Worm (Caenorhabditis elegans): ENCODE measurements around the gene F54D8.10.

F54D8.10 gene

DNA sequence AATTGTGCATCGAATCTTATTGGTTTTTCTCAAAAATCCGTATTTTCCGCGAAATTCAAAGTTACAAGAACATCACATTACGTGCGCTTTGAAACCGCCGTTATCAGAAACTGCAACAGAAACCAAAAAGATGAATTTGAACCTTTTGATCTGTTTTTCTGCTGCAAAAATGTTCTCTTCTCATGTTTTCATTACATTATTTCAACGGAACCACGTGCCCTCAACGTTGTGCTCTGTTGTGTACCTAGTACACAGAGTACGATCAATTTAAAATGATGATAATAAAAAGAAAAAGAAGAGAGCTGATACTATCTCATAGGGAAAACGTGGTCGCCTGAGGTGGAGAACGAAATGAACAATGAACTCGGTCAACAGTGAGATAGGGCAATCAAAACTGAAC is 16.5 kb upstream of the F54D8.10 start (continued):
- TF ChIP-seq dpl-1 (GFP tag; optimal IDR thresholded peaks at IDR 0.05): peak in 2 of 3 experiments; percentile 36 to 56
- TF ChIP-seq mep-1 (tag; optimal IDR thresholded peaks at IDR 0.05): peak; percentile 43
- peak; percentile 68 for TF ChIP-seq C16A3.4 (tag; optimal IDR thresholded peaks at IDR 0.05)
- peak in 3 of 6 experiments; percentile 18 to 95 (median 72) for TF ChIP-seq elt-3 (tag; optimal IDR thresholded peaks at IDR 0.05)
- peak; percentile 46 to 60 for TF ChIP-seq lsy-2 (tag; optimal IDR thresholded peaks at IDR 0.05)
- no peak for TF ChIP-seq isw-1 (GFP tag; IDR thresholded peaks at IDR 0.05)
- peak; percentile 23 for TF ChIP-seq xbp-1 (tag; optimal IDR thresholded peaks at IDR 0.05)
- peak in 1 of 2 experiments; percentile 97 for TF ChIP-seq mdl-1 (tag; optimal IDR thresholded peaks at IDR 0.05)
- TF ChIP-seq unc-130 (tag; optimal IDR thresholded peaks at IDR 0.05): peak; percentile 90
- peak; percentile 90 for TF ChIP-seq skn-1 (tag; optimal IDR thresholded peaks at IDR 0.05)
- TF ChIP-seq C34B4.2 (tag; optimal IDR thresholded peaks at IDR 0.05): no peak
- no peak for TF ChIP-seq aha-1 (tag; optimal IDR thresholded peaks at IDR 0.05)
- peak in 1 of 3 experiments; percentile 11 for TF ChIP-seq ceh-82 (tag; optimal IDR thresholded peaks at IDR 0.05)
- peak; percentile 42; the same call in 1 of the 2 replicates for TF ChIP-seq grh-1 (GFP tag; IDR thresholded peaks at IDR 0.05)
- TF ChIP-seq unc-62 (GFP tag; optimal IDR thresholded peaks at IDR 0.05): no peak
- no peak for TF ChIP-seq ama-1 (optimal IDR thresholded peaks at IDR 0.05)
- peak; percentile 9 to 38 for TF ChIP-seq efl-1 (optimal IDR thresholded peaks at IDR 0.05)
- TF ChIP-seq efl-1 (GFP tag; optimal IDR thresholded peaks at IDR 0.05 in 1 of 2): peak; percentile 27 to 91
- no peak for TF ChIP-seq egl-27 (tag; optimal IDR thresholded peaks at IDR 0.05)
- no peak for TF ChIP-seq lin-15B (tag; optimal IDR thresholded peaks at IDR 0.05)
- peak; percentile 94 for TF ChIP-seq nhr-71 (tag; optimal IDR thresholded peaks at IDR 0.05)
- no peak for TF ChIP-seq sup-37 (GFP tag; optimal IDR thresholded peaks at IDR 0.05)
- peak; percentile 90 for TF ChIP-seq nhr-90 (tag; optimal IDR thresholded peaks at IDR 0.05; ENCODE audit: poor library complexity)
- no peak for TF ChIP-seq sox-4 (tag; optimal IDR thresholded peaks at IDR 0.05)
- no peak for TF ChIP-seq hpl-2 (GFP tag; optimal IDR thresholded peaks at IDR 0.05)
- TF ChIP-seq jun-1 (tag; optimal IDR thresholded peaks at IDR 0.05): peak; percentile 44
- TF ChIP-seq unc-30 (tag; optimal IDR thresholded peaks at IDR 0.05): no peak
- no peak for TF ChIP-seq nhr-76 (tag; optimal IDR thresholded peaks at IDR 0.05)
- TF ChIP-seq nhr-11 (tag; optimal IDR thresholded peaks at IDR 0.05): peak; percentile 32

DNA sequence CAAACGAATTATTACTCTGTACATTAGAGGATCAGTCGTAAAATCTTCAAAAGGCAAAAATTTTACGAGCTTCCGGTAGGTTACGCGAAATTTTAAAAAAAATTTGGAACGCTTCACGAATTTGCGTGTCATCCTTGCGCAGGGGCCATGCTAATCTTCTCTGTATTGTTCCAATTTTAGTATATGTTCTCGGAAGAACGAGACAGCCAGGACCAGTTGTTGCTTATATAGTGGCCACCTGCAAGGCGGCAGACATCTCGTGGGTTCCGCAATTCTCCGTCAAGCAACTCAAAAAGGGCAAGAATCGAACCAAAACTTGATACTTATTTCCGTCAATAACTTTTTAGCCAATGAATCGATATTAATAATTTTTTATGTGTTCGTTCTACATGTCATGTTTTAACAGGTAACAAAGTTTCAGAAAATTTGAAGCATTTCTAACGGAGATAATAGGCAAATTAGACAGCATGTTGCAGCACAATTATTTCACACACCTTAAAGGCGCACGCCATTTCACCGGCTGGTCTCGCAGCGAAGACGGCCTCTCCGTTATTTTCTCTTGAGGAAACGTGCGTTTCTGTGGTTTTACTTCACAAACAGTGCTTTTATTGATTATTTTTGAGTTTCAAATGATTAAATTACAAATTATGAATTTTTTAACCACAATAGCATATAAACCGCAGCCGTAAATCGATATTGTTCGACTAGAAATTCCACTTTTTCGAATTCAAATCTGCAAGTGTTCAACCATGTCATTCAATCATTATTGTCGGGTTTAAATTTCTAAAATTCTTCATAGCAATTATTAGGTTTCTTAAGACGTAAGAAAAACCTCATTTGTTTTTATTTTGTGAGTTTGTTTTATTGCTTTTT is 13.7 kb upstream of the F54D8.10 start:
- TF ChIP-seq isw-1 (GFP tag; IDR thresholded peaks at IDR 0.05) (peak; percentile 65), nhr-90 (tag; optimal IDR thresholded peaks at IDR 0.05; ENCODE audit: poor library complexity) (peak; percentile 92), fkh-10 (GFP tag; optimal IDR thresholded peaks at IDR 0.05) (peak; percentile 58), nhr-47 (tag; optimal IDR thresholded peaks at IDR 0.05) (peak; percentile 95), lin-39 (tag; optimal IDR thresholded peaks at IDR 0.05) (peak; percentile 68), hlh-17 (GFP tag; optimal IDR thresholded peaks at IDR 0.05; ENCODE audit: borderline replicate concordance) (no peak), elt-3 (tag; optimal IDR thresholded peaks at IDR 0.05) (peak in 5 of 6 experiments; percentile 1 to 41 (median 39)), skn-1 (tag; optimal IDR thresholded peaks at IDR 0.05) (peak; percentile 44), ceh-8 (GFP tag; optimal IDR thresholded peaks at IDR 0.05) (peak; percentile 82), nhr-12 (tag; optimal IDR thresholded peaks at IDR 0.05) (no peak), hlh-4 (tag; optimal IDR thresholded peaks at IDR 0.05) (peak; percentile 10), jun-1 (tag; optimal IDR thresholded peaks at IDR 0.05) (peak; percentile 63), ama-1 (optimal IDR thresholded peaks at IDR 0.05) (peak; percentile 77), efl-1 (optimal IDR thresholded peaks at IDR 0.05) (peak; percentile 65 to 79), efl-1 (GFP tag; optimal IDR thresholded peaks at IDR 0.05 in 1 of 2) (peak; percentile 43 to 97), tlp-1 (tag; optimal IDR thresholded peaks at IDR 0.05) (no peak), mef-2 (tag; optimal IDR thresholded peaks at IDR 0.05) (no peak), mdl-1 (tag; optimal IDR thresholded peaks at IDR 0.05) (peak in 1 of 2 experiments; percentile 51), egl-13 (tag; optimal IDR thresholded peaks at IDR 0.05) (peak; percentile 88), nhr-28 (tag; optimal IDR thresholded peaks at IDR 0.05) (no peak), C16A3.4 (tag; optimal IDR thresholded peaks at IDR 0.05) (peak; percentile 51), hpl-2 (GFP tag; optimal IDR thresholded peaks at IDR 0.05) (no peak), lin-13 (GFP tag; optimal IDR thresholded peaks at IDR 0.05) (peak; percentile 57), aha-1 (tag; optimal IDR thresholded peaks at IDR 0.05) (peak; percentile 41), unc-86 (tag; optimal IDR thresholded peaks at IDR 0.05) (peak; percentile 89), xbp-1 (tag; optimal IDR thresholded peaks at IDR 0.05) (peak; percentile 87), zag-1 (tag; optimal IDR thresholded peaks at IDR 0.05) (no peak), aly-2 (tag; optimal IDR thresholded peaks at IDR 0.05) (peak; percentile 49), nhr-237 (tag; optimal IDR thresholded peaks at IDR 0.05) (no peak), blmp-1 (tag; optimal IDR thresholded peaks at IDR 0.05) (no peak), ztf-11 (tag; optimal IDR thresholded peaks at IDR 0.05) (peak in 1 of 2 experiments; percentile 84), egl-27 (tag; optimal IDR thresholded peaks at IDR 0.05) (no peak), alr-1 (tag; optimal IDR thresholded peaks at IDR 0.05; ENCODE audit: borderline replicate concordance) (no peak)
